Worm (Caenorhabditis elegans): ENCODE data around the gene lin-40.
A peak's percentile ranks its signal among the peaks of the same experiment; 100 is the strongest.

lin-40 gene

DNA sequence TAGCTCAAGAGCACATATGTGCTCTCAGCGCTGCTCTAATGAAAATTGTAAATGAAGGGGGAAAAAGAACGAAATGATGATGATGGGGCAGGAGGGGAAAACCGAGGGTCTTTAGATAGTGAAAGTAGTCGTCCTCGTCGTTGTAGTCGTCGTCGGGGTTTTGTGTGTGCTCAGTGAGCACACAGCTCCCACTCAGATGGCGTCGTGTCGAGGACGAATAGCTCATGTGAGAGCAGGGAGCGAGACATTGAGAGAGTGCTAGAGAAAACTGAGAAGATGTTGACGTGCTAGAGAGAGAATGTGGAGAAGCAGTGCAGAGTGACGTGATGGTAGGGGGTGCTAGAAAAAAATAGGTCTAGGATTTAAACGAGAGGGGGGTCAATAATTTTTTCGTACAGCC is 13.0 kb downstream of the lin-40 start:
- TF ChIP-seq unc-39 (tag; optimal IDR thresholded peaks at IDR 0.05) (no peak), lin-39 (tag; optimal IDR thresholded peaks at IDR 0.05) (peak; percentile 86), egl-5 (tag; optimal IDR thresholded peaks at IDR 0.05) (no peak), egl-27 (tag; optimal IDR thresholded peaks at IDR 0.05) (no peak), eor-1 (tag; optimal IDR thresholded peaks at IDR 0.05) (no peak), aly-2 (tag; optimal IDR thresholded peaks at IDR 0.05) (no peak), sea-2 (GFP tag; optimal IDR thresholded peaks at IDR 0.05) (no peak), nhr-43 (tag; optimal IDR thresholded peaks at IDR 0.05; ENCODE audit: poor library complexity, severe bottlenecking) (no peak), mml-1 (tag; optimal IDR thresholded peaks at IDR 0.05) (no peak), elt-3 (tag; optimal IDR thresholded peaks at IDR 0.05) (no peak), nhr-11 (tag; optimal IDR thresholded peaks at IDR 0.05) (no peak), ama-1 (optimal IDR thresholded peaks at IDR 0.05) (peak; percentile 29), ceh-28 (tag; optimal IDR thresholded peaks at IDR 0.05) (no peak), tbx-2 (tag; optimal IDR thresholded peaks at IDR 0.05) (no peak), ceh-16 (tag; optimal IDR thresholded peaks at IDR 0.05) (no peak), nhr-23 (tag; optimal IDR thresholded peaks at IDR 0.05) (no peak), fkh-2 (tag; optimal IDR thresholded peaks at IDR 0.05) (no peak), mdl-1 (tag; optimal IDR thresholded peaks at IDR 0.05) (no peak), ztf-11 (tag; optimal IDR thresholded peaks at IDR 0.05) (no peak), fkh-10 (GFP tag; optimal IDR thresholded peaks at IDR 0.05) (peak; percentile 60), pha-4 (tag; optimal IDR thresholded peaks at IDR 0.05) (no peak), jun-1 (tag; optimal IDR thresholded peaks at IDR 0.05) (no peak), lsy-12 (tag; optimal IDR thresholded peaks at IDR 0.05) (no peak), lin-15B (tag; optimal IDR thresholded peaks at IDR 0.05) (peak; percentile 16), ceh-9 (tag; optimal IDR thresholded peaks at IDR 0.05) (no peak), nhr-237 (tag; optimal IDR thresholded peaks at IDR 0.05) (no peak), ZK546.5 (tag; optimal IDR thresholded peaks at IDR 0.05) (no peak), R02D3.7 (tag; optimal IDR thresholded peaks at IDR 0.05) (no peak), nhr-76 (tag; optimal IDR thresholded peaks at IDR 0.05) (no peak), nhr-67 (tag; optimal IDR thresholded peaks at IDR 0.05) (no peak), ztf-4 (tag; optimal IDR thresholded peaks at IDR 0.05) (no peak), zag-1 (tag; optimal IDR thresholded peaks at IDR 0.05) (no peak), nhr-25 (tag; optimal IDR thresholded peaks at IDR 0.05) (no peak), elt-1 (tag; optimal IDR thresholded peaks at IDR 0.05) (no peak), fos-1 (tag; optimal IDR thresholded peaks at IDR 0.05) (no peak), ceh-82 (tag; optimal IDR thresholded peaks at IDR 0.05) (no peak), elt-2 (tag; optimal IDR thresholded peaks at IDR 0.05) (no peak), skn-1 (tag; optimal IDR thresholded peaks at IDR 0.05) (no peak), nhr-77 (tag; optimal IDR thresholded peaks at IDR 0.05) (no peak), nfya-1 (tag; optimal IDR thresholded peaks at IDR 0.05; ENCODE audit: insufficient read depth) (peak; percentile 71), unc-62 (GFP tag; optimal IDR thresholded peaks at IDR 0.05) (no peak), pqm-1 (tag; optimal IDR thresholded peaks at IDR 0.05) (no peak), hmg-11 (tag; optimal IDR thresholded peaks at IDR 0.05) (peak; percentile 2), nhr-12 (tag; optimal IDR thresholded peaks at IDR 0.05) (no peak), daf-12 (tag; optimal IDR thresholded peaks at IDR 0.05) (no peak), nhr-28 (tag; optimal IDR thresholded peaks at IDR 0.05) (no peak), snpc-4 (tag; optimal IDR thresholded peaks at IDR 0.05) (peak; percentile 32)

DNA sequence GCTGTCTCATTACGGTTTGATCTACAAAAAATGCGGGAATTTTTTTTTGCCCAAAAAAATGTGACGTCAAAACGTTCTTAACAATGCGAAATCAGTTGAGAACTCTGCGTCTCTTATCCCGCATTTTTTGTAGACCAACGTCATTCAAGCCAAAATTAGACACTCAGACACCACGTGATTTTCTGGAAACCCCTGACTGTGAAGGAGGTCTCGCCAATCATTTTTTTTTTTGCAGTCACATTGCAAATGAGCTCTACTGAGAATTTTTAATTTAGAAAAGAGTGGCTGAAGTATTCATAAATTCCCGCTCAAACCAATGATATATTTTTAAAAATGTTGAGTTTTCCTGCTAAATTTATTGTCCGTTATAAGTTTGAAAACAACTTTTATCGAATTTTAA is 13.7 kb downstream of the lin-40 start:
- TF ChIP-seq eor-1 (tag; optimal IDR thresholded peaks at IDR 0.05) = no peak
- TF ChIP-seq fos-1 (tag; optimal IDR thresholded peaks at IDR 0.05) = no peak
- no peak for TF ChIP-seq elt-3 (tag; optimal IDR thresholded peaks at IDR 0.05)
- TF ChIP-seq snpc-4 (tag; optimal IDR thresholded peaks at IDR 0.05) = no peak
- TF ChIP-seq skn-1 (tag; optimal IDR thresholded peaks at IDR 0.05) = no peak
- TF ChIP-seq fkh-2 (tag; optimal IDR thresholded peaks at IDR 0.05) = no peak
- no peak for TF ChIP-seq nhr-76 (tag; optimal IDR thresholded peaks at IDR 0.05)
- no peak for TF ChIP-seq R02D3.7 (tag; optimal IDR thresholded peaks at IDR 0.05)

All from whole organism, L3 larva.